Fruit fly (Drosophila melanogaster): ENCODE data around the gene Uxs.

dm6 chr3L:8193016-8193415 lies 12.3 kb downstream of the Uxs start, which contains the start of gene CG7387:
- TF ChIP-seq h (GFP tag; optimal IDR thresholded peaks at IDR 0.05) (no peak), dsf (GFP tag; optimal IDR thresholded peaks at IDR 0.05; ENCODE audit: borderline replicate concordance) (no peak), Mio (GFP tag; optimal IDR thresholded peaks at IDR 0.05) (no peak), pan (optimal IDR thresholded peaks at IDR 0.05) (no peak), Myc (optimal IDR thresholded peaks at IDR 0.05) (no peak), Rel (GFP tag; optimal IDR thresholded peaks at IDR 0.05) (no peak), Rel (tag; optimal IDR thresholded peaks at IDR 0.05) (no peak), sv (GFP tag; optimal IDR thresholded peaks at IDR 0.05) (no peak), psq (GFP tag; optimal IDR thresholded peaks at IDR 0.05) (no peak)

All from whole organism, wandering third instar larva.